Worm (Caenorhabditis elegans): ENCODE measurements around the gene etr-1.

DNA sequence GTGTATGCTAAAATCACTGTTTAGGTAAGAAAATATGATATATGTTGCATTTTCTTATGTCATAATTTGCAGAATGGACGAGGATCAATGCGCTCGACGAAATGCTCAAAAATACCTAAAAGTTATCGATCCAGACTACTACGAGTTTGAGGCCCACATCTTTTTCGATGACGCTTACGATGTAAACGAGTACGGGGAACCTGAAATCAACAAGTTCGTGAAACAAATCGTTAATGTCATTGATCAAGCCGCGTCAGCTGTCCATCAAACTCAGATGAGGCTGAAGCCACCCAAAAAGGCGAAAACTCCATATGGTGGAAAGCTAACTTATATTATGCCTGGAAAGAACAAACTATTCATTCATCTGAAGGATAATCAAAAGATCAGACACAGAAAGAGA lies 45.9 kb downstream of the etr-1 start:
- no peak for TF ChIP-seq drap-1 (GFP tag; optimal IDR thresholded peaks at IDR 0.05)
- TF ChIP-seq snpc-4 (tag; optimal IDR thresholded peaks at IDR 0.05): no peak
- no peak for TF ChIP-seq mep-1 (tag; optimal IDR thresholded peaks at IDR 0.05)
- no peak for TF ChIP-seq ces-1 (GFP tag; optimal IDR thresholded peaks at IDR 0.05)
- no peak for TF ChIP-seq tbx-8 (GFP tag; optimal IDR thresholded peaks at IDR 0.05)
- no peak for TF ChIP-seq pha-4 (tag; optimal IDR thresholded peaks at IDR 0.05)
- TF ChIP-seq hlh-1 (tag; optimal IDR thresholded peaks at IDR 0.05): no peak
- no peak for TF ChIP-seq nhr-28 (tag; optimal IDR thresholded peaks at IDR 0.05)
- TF ChIP-seq sptf-1 (tag; optimal IDR thresholded peaks at IDR 0.05): no peak
- no peak for TF ChIP-seq lsy-2 (tag; optimal IDR thresholded peaks at IDR 0.05)
